Fruit fly (Drosophila melanogaster): ENCODE measurements around the gene Ndf.

Gene Ndf

dm6 chr2L:9996553-9996952, 7.1 kb upstream of the Ndf start (continued):
- TF ChIP-seq CG42726 (GFP tag; IDR thresholded peaks at IDR 0.05; ENCODE audit: partially characterized antibody) (no peak), Fer3 (tag; optimal IDR thresholded peaks at IDR 0.05) (no peak), tio (GFP tag; optimal IDR thresholded peaks at IDR 0.05) (peak; percentile 52), CG18764 (GFP tag; optimal IDR thresholded peaks at IDR 0.05) (no peak), mam (GFP tag; optimal IDR thresholded peaks at IDR 0.05) (peak; percentile 21), CG18011 (GFP tag; optimal IDR thresholded peaks at IDR 0.05) (no peak), MESR4 (GFP tag; optimal IDR thresholded peaks at IDR 0.05) (no peak), bsh (GFP tag; optimal IDR thresholded peaks at IDR 0.05) (peak in 1 of 2 experiments; percentile 23), stwl (tag; optimal IDR thresholded peaks at IDR 0.05) (peak; percentile 74), Poxn (GFP tag; IDR thresholded peaks at IDR 0.05) (no peak), CG43689 (GFP tag; IDR thresholded peaks at IDR 0.05) (no peak), zfh1 (GFP tag; IDR thresholded peaks at IDR 0.05) (no peak), toy (GFP tag; IDR thresholded peaks at IDR 0.05) (no peak), CG14667 (GFP tag; IDR thresholded peaks at IDR 0.05) (no peak), vvl (GFP tag; IDR thresholded peaks at IDR 0.05) (no peak), lilli (GFP tag; optimal IDR thresholded peaks at IDR 0.05) (peak; percentile 40), CG1602 (GFP tag; optimal IDR thresholded peaks at IDR 0.05) (peak; percentile 25), CG17361 (GFP tag; IDR thresholded peaks at IDR 0.05) (peak; percentile 48; the same call in 1 of the 3 replicates), Xrp1 (GFP tag; IDR thresholded peaks at IDR 0.05) (peak; percentile 22; the same call in 1 of the 2 replicates), grau (tag; optimal IDR thresholded peaks at IDR 0.05) (peak; percentile 35), CG10979 (tag; optimal IDR thresholded peaks at IDR 0.05) (peak; percentile 46), z (GFP tag; IDR thresholded peaks at IDR 0.05) (no peak), CG8924 (tag; optimal IDR thresholded peaks at IDR 0.05) (peak; percentile 60), CG5180 (GFP tag; optimal IDR thresholded peaks at IDR 0.05) (no peak), CG18262 (tag; optimal IDR thresholded peaks at IDR 0.05) (peak; percentile 66), CG5953 (GFP tag; IDR thresholded peaks at IDR 0.05) (no peak), pnt (GFP tag; optimal IDR thresholded peaks at IDR 0.05) (peak; percentile 11), CG7556 (GFP tag; optimal IDR thresholded peaks at IDR 0.05) (peak; percentile 45), row (GFP tag; IDR thresholded peaks at IDR 0.05) (peak; percentile 53; the same call in 1 of the 3 replicates), CG12744 (GFP tag; optimal IDR thresholded peaks at IDR 0.05) (no peak), dmrt11E (tag; optimal IDR thresholded peaks at IDR 0.05) (peak; percentile 51), sens (GFP tag) (peak; percentile 82), CG4854 (GFP tag; optimal IDR thresholded peaks at IDR 0.05) (no peak), CG7786 (GFP tag; optimal IDR thresholded peaks at IDR 0.05) (peak; percentile 5), cg (GFP tag; optimal IDR thresholded peaks at IDR 0.05) (no peak), CG31441 (GFP tag; IDR thresholded peaks at IDR 0.05) (0 out of 2 replicates have a peak, but pooled peaks have one; percentile 36), crp (GFP tag; optimal IDR thresholded peaks at IDR 0.05) (no peak), CG8290 (GFP tag; optimal IDR thresholded peaks at IDR 0.05) (no peak), CG8290 (tag; optimal IDR thresholded peaks at IDR 0.05) (peak in 1 of 2 experiments; percentile 68), CG12219 (GFP tag; optimal IDR thresholded peaks at IDR 0.05) (no peak), BEAF-32 (GFP tag; optimal IDR thresholded peaks at IDR 0.05) (peak; percentile 14), NC2α (GFP tag; optimal IDR thresholded peaks at IDR 0.05) (no peak), CG10431 (GFP tag; optimal IDR thresholded peaks at IDR 0.05) (peak; percentile 9), sqz (GFP tag; optimal IDR thresholded peaks at IDR 0.05) (peak; percentile 35), CG10267 (tag; optimal IDR thresholded peaks at IDR 0.05) (peak; percentile 87), CG6683 (GFP tag; optimal IDR thresholded peaks at IDR 0.05) (no peak), prd (optimal IDR thresholded peaks at IDR 0.05) (no peak), prd (GFP tag; IDR thresholded peaks at IDR 0.05) (no peak; the same call in 2 of the 3 replicates), sug (tag; optimal IDR thresholded peaks at IDR 0.05) (no peak), NC2β (GFP tag; optimal IDR thresholded peaks at IDR 0.05) (no peak), Hsf (GFP tag; optimal IDR thresholded peaks at IDR 0.05) (peak; percentile 6), tgo (GFP tag; IDR thresholded peaks at IDR 0.05) (no peak)
